Fruit fly (Drosophila melanogaster): Measurements from ENCODE around the gene Culd.
A peak's percentile ranks its signal among the peaks of the same experiment; 100 is the strongest.

Gene Culd

DNA sequence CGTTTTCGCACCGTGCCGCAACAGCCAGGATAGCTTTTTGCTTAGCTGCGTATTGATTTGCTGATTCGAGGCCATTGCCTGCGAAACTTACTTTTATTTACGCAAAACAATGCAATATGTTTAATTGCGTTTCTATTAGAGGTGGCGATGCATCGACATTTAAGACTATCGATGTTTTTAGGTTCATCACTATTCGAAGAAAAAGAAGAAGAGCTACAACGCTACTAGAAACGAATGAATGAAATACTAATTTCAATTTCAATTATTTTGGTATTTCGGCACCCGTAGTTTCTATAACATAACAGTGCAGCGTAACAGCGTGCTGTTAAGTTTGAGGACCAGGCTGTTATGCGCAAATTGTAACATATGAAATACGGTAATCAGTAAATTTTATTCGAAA is 49.0 kb upstream of the Culd start, which contains the start of the genes Tpt, mkg-p and CG13667 (continued):
- TF ChIP-seq CG31388 (GFP tag; optimal IDR thresholded peaks at IDR 0.05) = no peak
- TF ChIP-seq Mad (GFP tag; optimal IDR thresholded peaks at IDR 0.05) = no peak
- TF ChIP-seq CG11247 (GFP tag; IDR thresholded peaks at IDR 0.05) = no peak
- peak; percentile 78 for TF ChIP-seq inv (GFP tag; IDR thresholded peaks at IDR 0.05; ENCODE audit: partially characterized antibody)
- no peak for TF ChIP-seq Hand (GFP tag; optimal IDR thresholded peaks at IDR 0.05)
- TF ChIP-seq CG13775 (GFP tag; optimal IDR thresholded peaks at IDR 0.05) = no peak
- peak; percentile 72 for TF ChIP-seq vnd (GFP tag; IDR thresholded peaks at IDR 0.05; ENCODE audit: partially characterized antibody)
- TF ChIP-seq CG8924 (tag; optimal IDR thresholded peaks at IDR 0.05) = peak; percentile 53
- TF ChIP-seq HLHmδ (GFP tag; optimal IDR thresholded peaks at IDR 0.05) = no peak
- TF ChIP-seq CG17802 (tag; optimal IDR thresholded peaks at IDR 0.05) = no peak
- TF ChIP-seq lilli (GFP tag; optimal IDR thresholded peaks at IDR 0.05) = no peak
- no peak for TF ChIP-seq CG9817 (tag; optimal IDR thresholded peaks at IDR 0.05)
- no peak for TF ChIP-seq ken (GFP tag; IDR thresholded peaks at IDR 0.05)
- peak; percentile 58 for TF ChIP-seq CG13624 (GFP tag; optimal IDR thresholded peaks at IDR 0.05)
- no peak for TF ChIP-seq CG17912 (GFP tag; optimal IDR thresholded peaks at IDR 0.05)
- no peak for TF ChIP-seq CG7357 (GFP tag; IDR thresholded peaks at IDR 0.05)
- TF ChIP-seq wek (GFP tag; optimal IDR thresholded peaks at IDR 0.05) = no peak
- peak; percentile 7 for TF ChIP-seq Antp (GFP tag; optimal IDR thresholded peaks at IDR 0.05)
- TF ChIP-seq CrebB (tag; optimal IDR thresholded peaks at IDR 0.05) = no peak
- no peak for TF ChIP-seq CG13123 (GFP tag; optimal IDR thresholded peaks at IDR 0.05)
- no peak for TF ChIP-seq CG9609 (GFP tag; optimal IDR thresholded peaks at IDR 0.05)
- TF ChIP-seq Sox100B (GFP tag; optimal IDR thresholded peaks at IDR 0.05) = no peak
- TF ChIP-seq CG10462 (GFP tag; optimal IDR thresholded peaks at IDR 0.05) = no peak
- no peak for TF ChIP-seq CG30403 (GFP tag; optimal IDR thresholded peaks at IDR 0.05)
- peak; percentile 52; the same call in 1 of the 2 replicates for TF ChIP-seq CG42726 (GFP tag; IDR thresholded peaks at IDR 0.05; ENCODE audit: partially characterized antibody)
- TF ChIP-seq CG10979 (tag; optimal IDR thresholded peaks at IDR 0.05) = no peak
- no peak for TF ChIP-seq cwo (GFP tag; optimal IDR thresholded peaks at IDR 0.05)
- TF ChIP-seq cato (GFP tag; optimal IDR thresholded peaks at IDR 0.05; ENCODE audit: borderline replicate concordance) = no peak
- TF ChIP-seq CG33213 (GFP tag; optimal IDR thresholded peaks at IDR 0.05) = peak; percentile 27
- peak; percentile 26 for TF ChIP-seq Abd-B (GFP tag; optimal IDR thresholded peaks at IDR 0.05)
- TF ChIP-seq CG6791 (GFP tag; IDR thresholded peaks at IDR 0.05; ENCODE audit: partially characterized antibody) = peak; percentile 79
- peak; percentile 83 for TF ChIP-seq knrl (GFP tag; IDR thresholded peaks at IDR 0.05; ENCODE audit: partially characterized antibody)
- TF ChIP-seq Sry-β (GFP tag; optimal IDR thresholded peaks at IDR 0.05) = peak; percentile 52
- TF ChIP-seq salm (tag; optimal IDR thresholded peaks at IDR 0.05) = no peak
- no peak for TF ChIP-seq Drgx (GFP tag; IDR thresholded peaks at IDR 0.05)
- peak; percentile 53 for TF ChIP-seq nmo (GFP tag; optimal IDR thresholded peaks at IDR 0.05)
- TF ChIP-seq nerfin-2 (GFP tag; IDR thresholded peaks at IDR 0.05; ENCODE audit: partially characterized antibody) = no peak; the same call in 1 of the 2 replicates
- TF ChIP-seq Dip2 (GFP tag; IDR thresholded peaks at IDR 0.05) = no peak
- peak; percentile 51; the same call in 1 of the 2 replicates for TF ChIP-seq sob (GFP tag; IDR thresholded peaks at IDR 0.05)
- TF ChIP-seq hb (GFP tag; IDR thresholded peaks at IDR 0.05; ENCODE audit: partially characterized antibody) = peak; percentile 71
- no peak for TF ChIP-seq Doc2 (GFP tag; IDR thresholded peaks at IDR 0.05)
- no peak for TF ChIP-seq Hr3 (GFP tag; optimal IDR thresholded peaks at IDR 0.05)
- TF ChIP-seq jumu (GFP tag; optimal IDR thresholded peaks at IDR 0.05) = peak; percentile 21
- TF ChIP-seq Ptx1 (GFP tag; IDR thresholded peaks at IDR 0.05) = no peak
- no peak for TF ChIP-seq slou (GFP tag; optimal IDR thresholded peaks at IDR 0.05)
- TF ChIP-seq CG7963 (GFP tag; IDR thresholded peaks at IDR 0.05; ENCODE audit: partially characterized antibody) = peak; percentile 62; the same call in 2 of the 3 replicates
- no peak for TF ChIP-seq bab2 (GFP tag; optimal IDR thresholded peaks at IDR 0.05)
- peak; percentile 33 for TF ChIP-seq Myb (GFP tag; optimal IDR thresholded peaks at IDR 0.05)
- TF ChIP-seq CG3838 (GFP tag; optimal IDR thresholded peaks at IDR 0.05) = no peak
- no peak for TF ChIP-seq pum (GFP tag; optimal IDR thresholded peaks at IDR 0.05)

Data from whole organism, embryonic.